Worm (Caenorhabditis elegans): ENCODE results near the gene dod-23.

- TF ChIP-seq nhr-90 (tag; optimal IDR thresholded peaks at IDR 0.05) (no peak), attf-6 (GFP tag; IDR thresholded peaks at IDR 0.05) (no peak), lag-1 (GFP tag; IDR thresholded peaks at IDR 0.05) (no peak), mes-4 (tag; optimal IDR thresholded peaks at IDR 0.05) (no peak), nhr-27 (tag; optimal IDR thresholded peaks at IDR 0.05) (no peak), bed-2 (GFP tag; IDR thresholded peaks at IDR 0.05) (no peak), snpc-1.1 (tag; optimal IDR thresholded peaks at IDR 0.05; ENCODE audit: insufficient read depth) (no peak)
These were observed 10.6 kb upstream of the dod-23 start for ce11 chrII:8409538-8409937.
